Worm (Caenorhabditis elegans): ENCODE results near the gene C33A11.2.
"Not testable (repeated sequence)": the region's sequence is repeated elsewhere in the genome, so short reads cannot be mapped to it uniquely, and the experiment has no call there.

Gene C33A11.2

ce11 chrX:15365767-15366177 is at the start of gene C33A11.2:
Gene C33A11.2 (plus strand): TSS chrX:15365992.
- 0 out of 2 replicates have a peak, but pooled peaks have one; percentile 11 for TF ChIP-seq dox-1 (GFP tag; IDR thresholded peaks at IDR 0.05)
- no peak for TF ChIP-seq madf-6 (GFP tag; IDR thresholded peaks at IDR 0.05)
- TF ChIP-seq nfyb-1 (GFP tag; IDR thresholded peaks at IDR 0.05): no peak
- 0 out of 2 replicates have a peak, but pooled peaks have one; percentile 39 for TF ChIP-seq cebp-1 (GFP tag; IDR thresholded peaks at IDR 0.05)
- TF ChIP-seq cebp-1 (tag; optimal IDR thresholded peaks at IDR 0.05): peak; percentile 12
- peak; percentile 86 for TF ChIP-seq nhr-80 (tag; optimal IDR thresholded peaks at IDR 0.05)
- peak; percentile 9 for TF ChIP-seq tbp1 (GFP tag; optimal IDR thresholded peaks at IDR 0.05)
- TF ChIP-seq unc-62 (GFP tag; optimal IDR thresholded peaks at IDR 0.05): peak; percentile 29
- peak; percentile 59; the same call in 1 of the 2 replicates for TF ChIP-seq let-526 (GFP tag; IDR thresholded peaks at IDR 0.05)
- no peak for TF ChIP-seq efl-1 (GFP tag; optimal IDR thresholded peaks at IDR 0.05)

ce11 chrX:15317146-15317545 is 48.6 kb upstream of the C33A11.2 start, which contains the start of gene glb-28:
Gene glb-28 (minus strand): TSS chrX:15317246.
- TF ChIP-seq rec-8 (tag; optimal IDR thresholded peaks at IDR 0.05): no peak
- TF ChIP-seq let-607 (tag; optimal IDR thresholded peaks at IDR 0.05): no peak
- no peak for TF ChIP-seq hmg-20 (GFP tag; IDR thresholded peaks at IDR 0.05)
- no peak for TF ChIP-seq cebp-2 (GFP tag; IDR thresholded peaks at IDR 0.05)
- no peak for TF ChIP-seq ccch-3 (GFP tag; optimal IDR thresholded peaks at IDR 0.05)
- no peak for TF ChIP-seq B0336.3 (GFP tag; IDR thresholded peaks at IDR 0.05)
- TF ChIP-seq hrde-1 (tag; optimal IDR thresholded peaks at IDR 0.05; ENCODE audit: borderline replicate concordance): no peak
- TF ChIP-seq athp-1 (tag; optimal IDR thresholded peaks at IDR 0.05): no peak
- TF ChIP-seq madf-3 (GFP tag; IDR thresholded peaks at IDR 0.05): no peak
- no peak for TF ChIP-seq ets-4 (GFP tag; optimal IDR thresholded peaks at IDR 0.05)

- peak; percentile 45 for TF ChIP-seq B0261.1 (tag; optimal IDR thresholded peaks at IDR 0.05)
- not testable (repeated sequence) for TF ChIP-seq rpc-1 (optimal IDR thresholded peaks at IDR 0.05)
- peak; percentile 25 for TF ChIP-seq rpc-1 (tag; optimal IDR thresholded peaks at IDR 0.05)
- peak; percentile 74 for TF ChIP-seq tbp1 (GFP tag; optimal IDR thresholded peaks at IDR 0.05)
- TF ChIP-seq lin-26 (GFP tag; IDR thresholded peaks at IDR 0.05): 0 out of 2 replicates have a peak, but pooled peaks have one; percentile 70
Observed at ce11 chrX:15319762-15320161, 46.0 kb upstream of the C33A11.2 start.

ce11 chrX:15321217-15321616 is 44.6 kb upstream of the C33A11.2 start:
- TF ChIP-seq Y79H2A.3 (GFP tag; conservative IDR thresholded peaks at IDR 0.05): no peak
- no peak for TF ChIP-seq attf-6 (GFP tag; IDR thresholded peaks at IDR 0.05)
- no peak for TF ChIP-seq F33H1.4 (GFP tag; IDR thresholded peaks at IDR 0.05)
- no peak for TF ChIP-seq nfya-1 (tag; optimal IDR thresholded peaks at IDR 0.05; ENCODE audit: borderline replicate concordance, insufficient read depth)
- no peak for TF ChIP-seq dox-1 (GFP tag; IDR thresholded peaks at IDR 0.05)
- no peak for TF ChIP-seq ceh-79 (tag; optimal IDR thresholded peaks at IDR 0.05)
- no peak for TF ChIP-seq Y67H2A.10 (GFP tag; conservative IDR thresholded peaks at IDR 0.05)
- no peak for TF ChIP-seq Y53F4B.3 (GFP tag; IDR thresholded peaks at IDR 0.05)

- no peak for TF ChIP-seq mcd-1 (GFP tag; IDR thresholded peaks at IDR 0.05)
- TF ChIP-seq snpc-3.4 (tag; optimal IDR thresholded peaks at IDR 0.05): no peak
- TF ChIP-seq him-1 (tag; optimal IDR thresholded peaks at IDR 0.05): no peak
- TF ChIP-seq F55B11.4 (tag; optimal IDR thresholded peaks at IDR 0.05; ENCODE audit: borderline replicate concordance, insufficient read depth): no peak
- no peak for TF ChIP-seq F37B4.10 (GFP tag; IDR thresholded peaks at IDR 0.05)
- TF ChIP-seq hmg-1.2 (GFP tag; IDR thresholded peaks at IDR 0.05): no peak
- TF ChIP-seq Y56A3A.18 (GFP tag; IDR thresholded peaks at IDR 0.05): no peak
- no peak for TF ChIP-seq lin-26 (GFP tag; IDR thresholded peaks at IDR 0.05)
- no peak for TF ChIP-seq nfya-2 (GFP tag; IDR thresholded peaks at IDR 0.05)
- no peak for TF ChIP-seq ceh-91 (GFP tag; IDR thresholded peaks at IDR 0.05)
- TF ChIP-seq ztf-22 (GFP tag; optimal IDR thresholded peaks at IDR 0.05): no peak
- no peak for TF ChIP-seq ceh-27 (GFP tag; optimal IDR thresholded peaks at IDR 0.05)
- TF ChIP-seq ztf-25 (GFP tag; IDR thresholded peaks at IDR 0.05): no peak
- no peak for TF ChIP-seq B0261.1 (tag; optimal IDR thresholded peaks at IDR 0.05)
Observed at ce11 chrX:15321791-15322190, 44.0 kb upstream of the C33A11.2 start.
